Fruit fly (Drosophila melanogaster) whole organism, embryonic: ENCODE data around the gene CG42397.
A peak's percentile ranks its signal among the peaks of the same experiment; 100 is the strongest.

Source experiments
- Atf-2 ChIP-seq: fragments of 200-800 bp; sonication (Bioruptor generic); optimal IDR thresholded peaks from 2 replicates; lab custom pipeline; 2016; ENCODE audit warnings: missing biosample characterization, missing genetic modification characterization
- CG10462 ChIP-seq: fragments of 200-800 bp; sonication (Bioruptor generic); optimal IDR thresholded peaks from 2 replicates; lab custom pipeline; 2016; ENCODE audit warnings: missing biosample characterization, missing genetic modification characterization
- CG10979 ChIP-seq: fragments of 200-800 bp; sonication (Bioruptor generic); optimal IDR thresholded peaks from 2 replicates; lab custom pipeline; 2018; ENCODE audit warnings: missing biosample characterization, mild to moderate bottlenecking, missing genetic modification characterization, moderate library complexity
- CG13624 ChIP-seq: fragments of 200-800 bp; sonication (Bioruptor generic); optimal IDR thresholded peaks from 2 replicates; lab custom pipeline; 2016; ENCODE audit warnings: missing biosample characterization, missing genetic modification characterization
- CG15514 ChIP-seq: fragments of 200-800 bp; sonication (Bioruptor generic); optimal IDR thresholded peaks from 3 replicates; lab custom pipeline; 2017; ENCODE audit warnings: missing biosample characterization, missing genetic modification characterization, mild to moderate bottlenecking, moderate library complexity, missing genetic modification reagents
- CG18764 ChIP-seq: fragments of 200-800 bp; sonication (Bioruptor generic); optimal IDR thresholded peaks from 3 replicates; lab custom pipeline; 2016; ENCODE audit warnings: missing biosample characterization, missing genetic modification characterization
- CG2875 ChIP-seq: fragments of 200-800 bp; sonication (Bioruptor generic); optimal IDR thresholded peaks from 2 replicates; lab custom pipeline; 2017; ENCODE audit warnings: missing biosample characterization, mild to moderate bottlenecking, missing genetic modification characterization, missing genetic modification reagents
- CG30431 ChIP-seq: fragments of 200-800 bp; sonication (Bioruptor generic); optimal IDR thresholded peaks from 2 replicates; lab custom pipeline; 2017; ENCODE audit warnings: missing biosample characterization, missing genetic modification characterization
- CG3407 ChIP-seq: fragments of 200-800 bp; sonication (Bioruptor generic); optimal IDR thresholded peaks from 2 replicates; lab custom pipeline; 2018; ENCODE audit warnings: missing biosample characterization, mild to moderate bottlenecking, missing genetic modification characterization
- CG34422 ChIP-seq: fragments of 200-800 bp; sonication (Bioruptor generic); IDR thresholded peaks from 3 replicates; pipeline ENCODE4 v1.3.6; 2022; ENCODE audit warnings: missing biosample characterization, missing genetic modification characterization
- CG3838 ChIP-seq: fragments of 200-800 bp; sonication (Bioruptor generic); optimal IDR thresholded peaks from 3 replicates; lab custom pipeline; 2016; ENCODE audit warnings: missing biosample characterization, missing genetic modification characterization
- CG3847 ChIP-seq: fragments of 200-800 bp; sonication (Bioruptor generic); IDR thresholded peaks from 2 replicates; pipeline ENCODE4 v1.3.6; 2022; ENCODE audit warnings: missing biosample characterization, missing genetic modification characterization
- CG3995 ChIP-seq: fragments of 200-800 bp; sonication (Bioruptor generic); optimal IDR thresholded peaks from 3 replicates; lab custom pipeline; 2016; ENCODE audit warnings: missing biosample characterization, missing genetic modification characterization
- CG4360 ChIP-seq: fragments of 200-800 bp; sonication (Bioruptor generic); IDR thresholded peaks from 2 replicates; pipeline ENCODE4 v1.3.6; 2022; ENCODE audit warnings: missing biosample characterization, missing genetic modification characterization
- CG4854 ChIP-seq: fragments of 200-800 bp; sonication (Bioruptor generic); optimal IDR thresholded peaks from 2 replicates; lab custom pipeline; 2016; ENCODE audit warnings: missing biosample characterization, missing genetic modification characterization, inconsistent platforms
- CG6254 ChIP-seq: fragments of 200-800 bp; sonication (Bioruptor generic); optimal IDR thresholded peaks from 3 replicates; lab custom pipeline; 2017; ENCODE audit warnings: mild to moderate bottlenecking, missing biosample characterization, missing genetic modification reagents, missing genetic modification characterization
- CG7357 ChIP-seq: fragments of 200-800 bp; sonication (Bioruptor generic); IDR thresholded peaks from 3 replicates; pipeline ENCODE4 v1.3.6; 2022; ENCODE audit warnings: missing biosample characterization, missing genetic modification characterization
- CG7928 ChIP-seq: fragments of 200-800 bp; sonication (Bioruptor generic); optimal IDR thresholded peaks from 2 replicates; lab custom pipeline; 2017; ENCODE audit warnings: missing biosample characterization, mild to moderate bottlenecking, missing genetic modification characterization
- CG7963 ChIP-seq: fragments of 200-800 bp; sonication (Bioruptor generic); IDR thresholded peaks from 3 replicates; pipeline ENCODE4 v1.3.6; 2022; ENCODE audit warnings: missing biosample characterization, missing genetic modification characterization; ENCODE audit not compliant: partially characterized antibody
- CG8281 ChIP-seq: fragments of 200-800 bp; sonication (Bioruptor generic); optimal IDR thresholded peaks from 2 replicates; lab custom pipeline; 2018; ENCODE audit warnings: missing biosample characterization, mild to moderate bottlenecking, missing genetic modification characterization, moderate library complexity
- CG9727 ChIP-seq: fragments of 200-800 bp; sonication (Bioruptor generic); optimal IDR thresholded peaks from 3 replicates; lab custom pipeline; 2017; ENCODE audit warnings: missing biosample characterization, mild to moderate bottlenecking, missing genetic modification characterization
- CG9876 ChIP-seq: fragments of 200-800 bp; sonication (Bioruptor generic); optimal IDR thresholded peaks from 2 replicates; lab custom pipeline; 2016; ENCODE audit warnings: missing biosample characterization, missing genetic modification characterization
- CkIIα-i1 ChIP-seq: fragments of 200-800 bp; sonication (Bioruptor generic); IDR thresholded peaks from 2 replicates; pipeline ENCODE4 v1.3.6; 2022; ENCODE audit warnings: missing biosample characterization, missing genetic modification characterization
- Dll ChIP-seq: fragments of 200-800 bp; sonication (Bioruptor generic); IDR thresholded peaks from 4 replicates; pipeline ENCODE4 v1.3.6; 2022; ENCODE audit warnings: missing biosample characterization, missing genetic modification characterization; ENCODE audit not compliant: partially characterized antibody
- E2f2 ChIP-seq: fragments of 200-800 bp; sonication (Bioruptor generic); IDR thresholded peaks from 2 replicates; pipeline ENCODE4 v1.3.6; 2022; ENCODE audit warnings: missing biosample characterization, missing genetic modification characterization
- Fer2 ChIP-seq: fragments of 200-800 bp; sonication (Bioruptor generic); optimal IDR thresholded peaks from 2 replicates; lab custom pipeline; 2018; ENCODE audit warnings: missing biosample characterization, mild to moderate bottlenecking, missing genetic modification characterization, moderate library complexity
- Gug ChIP-seq: fragments of 200-800 bp; sonication (Bioruptor generic); IDR thresholded peaks from 4 replicates; pipeline ENCODE4 v1.3.6; 2022; ENCODE audit warnings: missing biosample characterization, missing genetic modification characterization
- Hr39 ChIP-seq: fragments of >200 bp; optimal IDR thresholded peaks from 2 replicates; lab custom pipeline; 2017
- MBD-R2 ChIP-seq: fragments of 200-800 bp; sonication (Bioruptor generic); IDR thresholded peaks from 2 replicates; pipeline ENCODE4 v1.3.6; 2022; ENCODE audit warnings: missing biosample characterization, missing genetic modification characterization
- Max ChIP-seq: fragments of 200-800 bp; sonication (Bioruptor generic); optimal IDR thresholded peaks from 2 replicates; lab custom pipeline; 2016; ENCODE audit warnings: missing biosample characterization, mild to moderate bottlenecking, missing genetic modification characterization
- Scr ChIP-seq: fragments of 200-800 bp; sonication (Bioruptor generic); IDR thresholded peaks from 2 replicates; pipeline ENCODE4 v1.3.6; 2022; ENCODE audit warnings: missing biosample characterization, missing genetic modification characterization; ENCODE audit not compliant: partially characterized antibody
- Sin3A ChIP-seq: fragments of >200 bp; optimal IDR thresholded peaks from 2 replicates; lab custom pipeline; 2018
- Ssrp ChIP-seq: fragments of 200-800 bp; sonication (Bioruptor generic); optimal IDR thresholded peaks from 2 replicates; lab custom pipeline; 2018; ENCODE audit warnings: missing biosample characterization, mild to moderate bottlenecking, missing genetic modification characterization, moderate library complexity
- YL-1 ChIP-seq: fragments of 200-800 bp; sonication (Bioruptor generic); optimal IDR thresholded peaks from 3 replicates; lab custom pipeline; 2017; ENCODE audit warnings: missing biosample characterization, mild to moderate bottlenecking, missing genetic modification characterization
- ab ChIP-seq: fragments of 200-800 bp; sonication (Bioruptor generic); optimal IDR thresholded peaks from 2 replicates; lab custom pipeline; 2016; ENCODE audit warnings: missing biosample characterization, missing genetic modification characterization
- ara ChIP-seq: fragments of 200-800 bp; sonication (Bioruptor generic); IDR thresholded peaks from 2 replicates; pipeline ENCODE4 v1.3.6; 2022; ENCODE audit warnings: missing biosample characterization, missing genetic modification characterization
- dan ChIP-seq: fragments of 200-800 bp; sonication (Bioruptor generic); IDR thresholded peaks from 2 replicates; pipeline ENCODE4 v1.3.6; 2022; ENCODE audit warnings: missing biosample characterization, missing genetic modification characterization
- dati ChIP-seq: fragments of 200-800 bp; sonication (Bioruptor generic); IDR thresholded peaks from 2 replicates; pipeline ENCODE4 v1.3.6; 2022; ENCODE audit warnings: missing biosample characterization, missing genetic modification characterization
- dmrt99B ChIP-seq: fragments of 200-800 bp; sonication (Bioruptor generic); optimal IDR thresholded peaks from 2 replicates; lab custom pipeline; 2018; ENCODE audit warnings: missing biosample characterization, mild to moderate bottlenecking, missing genetic modification characterization, moderate library complexity
- dpn ChIP-seq, 2 experiments: fragments of 200-800 bp; sonication (Bioruptor generic); optimal IDR thresholded peaks; 3 replicates each; lab custom pipeline; 2016; ENCODE audit warnings: missing biosample characterization in 2 of 2, missing genetic modification characterization in 2 of 2
- emc ChIP-seq: fragments of 200-800 bp; sonication (Bioruptor generic); optimal IDR thresholded peaks from 2 replicates; lab custom pipeline; 2016; ENCODE audit warnings: missing biosample characterization, missing genetic modification characterization
- hbn ChIP-seq: fragments of 200-800 bp; sonication (Bioruptor generic); IDR thresholded peaks from 2 replicates; pipeline ENCODE4 v1.3.6; 2022; ENCODE audit warnings: missing biosample characterization, missing genetic modification characterization; ENCODE audit not compliant: partially characterized antibody
- inv ChIP-seq: fragments of 200-800 bp; sonication (Bioruptor generic); IDR thresholded peaks from 2 replicates; pipeline ENCODE4 v1.3.6; 2022; ENCODE audit warnings: missing biosample characterization, missing genetic modification characterization; ENCODE audit not compliant: partially characterized antibody
- lov ChIP-seq, 2 experiments: fragments of 200-800 bp in 1 of 2; fragments of >200 bp in 1 of 2; sonication (Bioruptor generic) in 1 of 2; IDR thresholded peaks in 1 of 2; optimal IDR thresholded peaks in 1 of 2; 2 replicates in 1 of 2; 3 replicates in 1 of 2; pipeline versions ENCODE4 v1.3.6 to Lab custom; 2017 to 2022; ENCODE audit warnings: missing biosample characterization in 1 of 2, missing genetic modification characterization in 1 of 2
- maf-S ChIP-seq: fragments of 200-800 bp; sonication (Bioruptor generic); optimal IDR thresholded peaks from 2 replicates; lab custom pipeline; 2016; ENCODE audit warnings: missing biosample characterization, missing genetic modification characterization
- nmo ChIP-seq: fragments of 200-800 bp; sonication (Bioruptor generic); optimal IDR thresholded peaks from 2 replicates; lab custom pipeline; 2018; ENCODE audit warnings: missing biosample characterization, mild to moderate bottlenecking, missing genetic modification characterization, moderate library complexity
- otp ChIP-seq: fragments of 200-800 bp; sonication (Bioruptor generic); IDR thresholded peaks from 3 replicates; pipeline ENCODE4, ENCODE4 v1.3.6; 2022; ENCODE audit warnings: missing biosample characterization, missing genetic modification characterization
- repo ChIP-seq: fragments of 200-800 bp; sonication (Bioruptor generic); optimal IDR thresholded peaks from 2 replicates; lab custom pipeline; 2016; ENCODE audit warnings: missing biosample characterization, missing genetic modification characterization
- zen2 ChIP-seq: fragments of 200-800 bp; sonication (Bioruptor generic); IDR thresholded peaks from 3 replicates; pipeline ENCODE4 v1.3.6; 2022; ENCODE audit warnings: missing biosample characterization, missing genetic modification characterization; ENCODE audit not compliant: partially characterized antibody
- zfh1 ChIP-seq: fragments of 200-800 bp; sonication (Bioruptor generic); IDR thresholded peaks from 3 replicates; pipeline ENCODE4 v1.3.6; 2022; ENCODE audit warnings: missing biosample characterization, missing genetic modification characterization
- zfh2 ChIP-seq: fragments of 200-800 bp; sonication (Bioruptor generic); optimal IDR thresholded peaks from 2 replicates; lab custom pipeline; 2016; ENCODE audit warnings: missing biosample characterization, missing genetic modification characterization

Gene CG42397

DNA sequence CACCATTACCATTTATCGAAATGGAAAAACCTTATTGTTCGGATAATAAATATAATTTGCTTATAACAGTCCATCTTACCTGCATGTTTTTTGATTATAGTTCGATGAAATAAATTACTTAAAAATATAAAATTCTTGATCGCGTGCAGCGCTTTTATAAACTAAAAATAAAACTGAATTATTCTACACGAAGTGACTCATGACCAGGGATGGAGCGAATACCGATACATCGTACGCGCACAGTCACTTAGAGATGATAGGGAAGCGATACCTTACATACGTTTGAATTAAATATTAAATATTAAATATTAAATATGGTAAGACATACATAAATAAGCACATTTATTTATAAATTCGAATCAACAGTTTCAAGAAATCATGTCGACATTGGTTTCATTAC is 19.4 kb upstream of the CG42397 start, which contains the start of gene viaf (continued):
- peak; percentile 67 for TF ChIP-seq CG18764 (GFP tag; lab: Kevin White, UChicago)
- no peak for TF ChIP-seq maf-S
- TF ChIP-seq CG3847: 0 out of 2 replicates have a peak, but pooled peaks have one; percentile 29
- no peak for TF ChIP-seq CG30431 (GFP tag; lab: Kevin White, UChicago)
- TF ChIP-seq CG34422 (GFP tag; lab: Robert Waterston, UW): peak; percentile 52; the same call in 2 of the 3 replicates
- no peak for TF ChIP-seq Atf-2 (GFP tag; lab: Kevin White, UChicago)
- no peak for TF ChIP-seq otp (GFP tag; lab: Robert Waterston, UW)
- peak; percentile 72; the same call in 3 of the 4 replicates for TF ChIP-seq Gug (GFP tag; lab: Robert Waterston, UW)
- peak; percentile 73 for TF ChIP-seq nmo (GFP tag; lab: Kevin White, UChicago)
- TF ChIP-seq MBD-R2 (GFP tag; lab: Robert Waterston, UW): peak; percentile 81
- TF ChIP-seq hbn (GFP tag; lab: Robert Waterston, UW): peak; percentile 85
- no peak for TF ChIP-seq dmrt99B (tag; lab: Kevin White, UChicago)
- TF ChIP-seq Ssrp (tag; lab: Kevin White, UChicago): peak; percentile 45
- TF ChIP-seq CG7928 (GFP tag; lab: Kevin White, UChicago): peak; percentile 95
- TF ChIP-seq Hr39 (lab: Kevin White, UChicago): no peak
- peak; percentile 58; the same call in 1 of the 2 replicates for TF ChIP-seq E2f2 (GFP tag; lab: Robert Waterston, UW)
- TF ChIP-seq emc (GFP tag; lab: Kevin White, UChicago): no peak
- TF ChIP-seq Scr: peak; percentile 94
- TF ChIP-seq CG10979 (tag; lab: Kevin White, UChicago): peak; percentile 52
- peak; percentile 91 for TF ChIP-seq Dll (GFP tag; lab: Robert Waterston, UW)
- TF ChIP-seq CG4360 (GFP tag; lab: Robert Waterston, UW): no peak
- no peak for TF ChIP-seq ab (GFP tag; lab: Kevin White, UChicago)
- TF ChIP-seq CkIIα-i1 (GFP tag; lab: Robert Waterston, UW): no peak
- no peak for TF ChIP-seq repo (GFP tag; lab: Kevin White, UChicago)
- TF ChIP-seq CG7963: peak; percentile 92
- TF ChIP-seq inv (GFP tag; lab: Robert Waterston, UW): peak; percentile 90
- TF ChIP-seq CG9876 (GFP tag; lab: Kevin White, UChicago): no peak
- no peak for TF ChIP-seq dan (GFP tag; lab: Robert Waterston, UW)
- no peak for TF ChIP-seq CG7357
- TF ChIP-seq CG4854 (GFP tag; lab: Kevin White, UChicago): no peak
- no peak for TF ChIP-seq lov (optimal IDR thresholded peaks at IDR 0.05; lab: Kevin White, UChicago)
- TF ChIP-seq lov (GFP tag; IDR thresholded peaks at IDR 0.05; lab: Robert Waterston, UW): no peak
- no peak for TF ChIP-seq CG3407 (GFP tag; lab: Kevin White, UChicago)
- peak; percentile 52 for TF ChIP-seq Max (GFP tag; lab: Kevin White, UChicago)
- no peak for TF ChIP-seq dati
- no peak for TF ChIP-seq CG13624 (GFP tag; lab: Kevin White, UChicago)
- TF ChIP-seq CG8281: no peak
- peak; percentile 79 for TF ChIP-seq zen2 (GFP tag; lab: Robert Waterston, UW)
- no peak for TF ChIP-seq CG2875 (GFP tag; lab: Kevin White, UChicago)
- peak; percentile 95 for TF ChIP-seq CG3995 (GFP tag; lab: Kevin White, UChicago)
- peak; percentile 61; the same call in 1 of the 3 replicates for TF ChIP-seq zfh1 (GFP tag; lab: Robert Waterston, UW)
- peak; percentile 83 for TF ChIP-seq CG15514 (GFP tag; lab: Kevin White, UChicago)
- no peak for TF ChIP-seq CG6254 (GFP tag; lab: Kevin White, UChicago)
- TF ChIP-seq zfh2: peak; percentile 36
- peak; percentile 88 for TF ChIP-seq YL-1 (GFP tag; lab: Kevin White, UChicago)
- peak in 1 of 2 experiments; percentile 61 for TF ChIP-seq dpn (GFP tag; optimal IDR thresholded peaks at IDR 0.05; lab: Kevin White, UChicago)
- TF ChIP-seq CG3838: no peak
- peak; percentile 15 for TF ChIP-seq Fer2 (tag; lab: Kevin White, UChicago)
- no peak for TF ChIP-seq Sin3A
- TF ChIP-seq CG10462 (GFP tag; lab: Kevin White, UChicago): peak; percentile 23
- peak; percentile 43 for TF ChIP-seq CG9727 (GFP tag; lab: Kevin White, UChicago)
- no peak; the same call in 1 of the 2 replicates for TF ChIP-seq ara (GFP tag; lab: Robert Waterston, UW)
